Worm (Caenorhabditis elegans) whole organism, young adult: ENCODE measurements around the gene srf-3.

ENCODE experiments used
- attf-3 ChIP-seq: fragments of 200-800 bp; sonication (Bioruptor generic); conservative IDR thresholded peaks from 2 replicates; pipeline ENCODE4 v1.3.6; 2022; ENCODE audit warnings: missing genetic modification reagents, missing genetic modification characterization, missing compliant biosample characterization
- pha-4 ChIP-seq: fragments of 150-350 bp; sonication (generic microtip); optimal IDR thresholded peaks from 2 replicates; lab custom pipeline; 2014; ENCODE audit warnings: missing biosample characterization, missing genetic modification reagents, missing genetic modification characterization

DNA sequence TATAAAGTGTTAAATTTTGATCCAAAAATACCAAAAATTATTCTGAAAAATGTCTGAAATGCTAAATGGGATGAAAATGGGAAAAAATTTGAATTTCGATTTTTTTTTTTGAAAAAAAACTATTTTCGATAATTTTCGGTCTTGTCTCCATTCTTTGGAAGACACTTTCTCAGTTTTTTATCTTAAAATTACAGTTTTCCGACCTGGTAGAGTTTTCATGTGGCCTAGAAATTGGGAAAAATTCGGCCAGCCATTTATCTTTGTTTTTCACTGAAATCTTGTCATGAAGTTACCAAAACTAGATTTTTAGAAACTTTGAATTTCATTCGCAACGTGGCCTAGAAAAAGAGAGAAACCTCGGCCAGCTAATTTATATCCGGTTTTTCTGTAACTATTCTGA is 8.4 kb upstream of the srf-3 start:
- TF ChIP-seq pha-4 (tag; lab: Kevin White, UChicago) (no peak), attf-3 (no peak)
